Fruit fly (Drosophila melanogaster) whole organism, embryonic: ENCODE data around the gene Art3.

Experiments
- CG10321 ChIP-seq: fragments of 200-800 bp; sonication (Bioruptor generic); IDR thresholded peaks from 2 replicates; pipeline ENCODE4 v1.3.6; 2022; ENCODE audit warnings: missing biosample characterization, missing genetic modification characterization
- CG10462 ChIP-seq: fragments of 200-800 bp; sonication (Bioruptor generic); optimal IDR thresholded peaks from 2 replicates; lab custom pipeline; 2016; ENCODE audit warnings: missing biosample characterization, missing genetic modification characterization
- CG12659 ChIP-seq: fragments of 200-800 bp; sonication (Bioruptor generic); optimal IDR thresholded peaks from 3 replicates; lab custom pipeline; 2017; ENCODE audit warnings: mild to moderate bottlenecking, missing biosample characterization, missing genetic modification reagents, missing genetic modification characterization
- CG12744 ChIP-seq: fragments of 200-800 bp; sonication (Bioruptor generic); optimal IDR thresholded peaks from 2 replicates; lab custom pipeline; 2016; ENCODE audit warnings: missing biosample characterization, missing genetic modification characterization
- CG13624 ChIP-seq: fragments of 200-800 bp; sonication (Bioruptor generic); optimal IDR thresholded peaks from 2 replicates; lab custom pipeline; 2016; ENCODE audit warnings: missing biosample characterization, missing genetic modification characterization
- CG13775 ChIP-seq: fragments of 200-800 bp; sonication (Bioruptor generic); optimal IDR thresholded peaks from 3 replicates; lab custom pipeline; 2017; ENCODE audit warnings: missing biosample characterization, mild to moderate bottlenecking, missing genetic modification characterization
- CG14860 ChIP-seq: fragments of 200-800 bp; sonication (Bioruptor generic); IDR thresholded peaks from 3 replicates; pipeline ENCODE4 v1.3.6; 2022; ENCODE audit warnings: missing biosample characterization, missing genetic modification characterization; ENCODE audit not compliant: partially characterized antibody
- CG15479 ChIP-seq: fragments of 200-800 bp; sonication (Bioruptor generic); optimal IDR thresholded peaks from 3 replicates; lab custom pipeline; 2019; ENCODE audit warnings: missing biosample characterization, mild to moderate bottlenecking, missing genetic modification characterization, moderate library complexity
- CG17802 ChIP-seq: fragments of 200-800 bp; sonication (Bioruptor generic); optimal IDR thresholded peaks from 2 replicates; lab custom pipeline; 2018; ENCODE audit warnings: missing biosample characterization, mild to moderate bottlenecking, missing genetic modification characterization, moderate library complexity
- CG3065 ChIP-seq: fragments of 200-800 bp; sonication (Bioruptor generic); optimal IDR thresholded peaks from 2 replicates; lab custom pipeline; 2016; ENCODE audit warnings: missing biosample characterization, missing genetic modification characterization
- CG33557 ChIP-seq: fragments of 200-800 bp; sonication (Bioruptor generic); optimal IDR thresholded peaks from 2 replicates; lab custom pipeline; 2019; ENCODE audit warnings: missing biosample characterization, mild to moderate bottlenecking, missing genetic modification characterization, moderate library complexity
- CG34224 ChIP-seq: fragments of 200-800 bp; sonication (Bioruptor generic); IDR thresholded peaks from 3 replicates; pipeline ENCODE4 v1.3.6; 2022; ENCODE audit warnings: missing biosample characterization, missing genetic modification characterization; ENCODE audit not compliant: partially characterized antibody
- CG4360 ChIP-seq: fragments of 200-800 bp; sonication (Bioruptor generic); IDR thresholded peaks from 2 replicates; pipeline ENCODE4 v1.3.6; 2022; ENCODE audit warnings: missing biosample characterization, missing genetic modification characterization
- CG5180 ChIP-seq: fragments of 200-800 bp; sonication (Bioruptor generic); optimal IDR thresholded peaks from 3 replicates; lab custom pipeline; 2017; ENCODE audit warnings: missing biosample characterization, missing genetic modification characterization, mild to moderate bottlenecking, moderate library complexity, missing genetic modification reagents
- CG6791 ChIP-seq: fragments of 200-800 bp; sonication (Bioruptor generic); IDR thresholded peaks from 3 replicates; pipeline ENCODE4 v1.3.6; 2022; ENCODE audit warnings: missing biosample characterization, missing genetic modification characterization; ENCODE audit not compliant: partially characterized antibody
- CG7963 ChIP-seq: fragments of 200-800 bp; sonication (Bioruptor generic); IDR thresholded peaks from 3 replicates; pipeline ENCODE4 v1.3.6; 2022; ENCODE audit warnings: missing biosample characterization, missing genetic modification characterization; ENCODE audit not compliant: partially characterized antibody
- CG7987 ChIP-seq: fragments of 200-800 bp; sonication (Bioruptor generic); optimal IDR thresholded peaks from 2 replicates; lab custom pipeline; 2018; ENCODE audit warnings: missing biosample characterization, mild to moderate bottlenecking, missing genetic modification characterization, moderate library complexity
- CG9797 ChIP-seq: fragments of 200-800 bp; sonication (Bioruptor generic); optimal IDR thresholded peaks from 3 replicates; lab custom pipeline; 2018; ENCODE audit warnings: missing biosample characterization, mild to moderate bottlenecking, missing genetic modification characterization
- CG9932 ChIP-seq: fragments of 200-800 bp; sonication (Bioruptor generic); IDR thresholded peaks from 2 replicates; pipeline ENCODE4 v1.3.6; 2022; ENCODE audit warnings: missing biosample characterization, missing genetic modification characterization
- Dip3 ChIP-seq: fragments of 200-800 bp; sonication (Bioruptor generic); optimal IDR thresholded peaks from 3 replicates; lab custom pipeline; 2016; ENCODE audit warnings: missing biosample characterization, missing genetic modification characterization
- Dll ChIP-seq: fragments of 200-800 bp; sonication (Bioruptor generic); IDR thresholded peaks from 4 replicates; pipeline ENCODE4 v1.3.6; 2022; ENCODE audit warnings: missing biosample characterization, missing genetic modification characterization; ENCODE audit not compliant: partially characterized antibody
- E2f2 ChIP-seq: fragments of 200-800 bp; sonication (Bioruptor generic); IDR thresholded peaks from 2 replicates; pipeline ENCODE4 v1.3.6; 2022; ENCODE audit warnings: missing biosample characterization, missing genetic modification characterization
- Ets97D ChIP-seq: fragments of 200-800 bp; sonication (Bioruptor generic); optimal IDR thresholded peaks from 3 replicates; lab custom pipeline; 2016; ENCODE audit warnings: missing biosample characterization, missing genetic modification characterization
- Jarid2 ChIP-seq: fragments of 200-800 bp; sonication (Bioruptor generic); optimal IDR thresholded peaks from 3 replicates; lab custom pipeline; 2017; ENCODE audit warnings: mild to moderate bottlenecking, missing biosample characterization, missing genetic modification reagents, missing genetic modification characterization
- Lim3 ChIP-seq: fragments of 200-800 bp; sonication (Bioruptor generic); IDR thresholded peaks from 2 replicates; pipeline ENCODE4 v1.3.6; 2022; ENCODE audit warnings: missing biosample characterization, missing genetic modification characterization
- Max ChIP-seq: fragments of 200-800 bp; sonication (Bioruptor generic); optimal IDR thresholded peaks from 2 replicates; lab custom pipeline; 2016; ENCODE audit warnings: missing biosample characterization, mild to moderate bottlenecking, missing genetic modification characterization
- Med ChIP-seq: fragments of 200-800 bp; sonication (Bioruptor generic); peaks from one replicate; lab custom pipeline; 2016; ENCODE audit warnings: missing biosample characterization, missing genetic modification characterization, mild to moderate bottlenecking, inconsistent platforms, moderate library complexity
- Opbp ChIP-seq: fragments of 200-800 bp; sonication (Bioruptor generic); IDR thresholded peaks from 3 replicates; pipeline ENCODE4 v1.3.6; 2022; ENCODE audit warnings: missing biosample characterization, missing genetic modification characterization; ENCODE audit not compliant: partially characterized antibody
- Pdp1 ChIP-seq, 2 experiments: fragments of 200-800 bp; sonication (Bioruptor generic); optimal IDR thresholded peaks; 3 replicates each; lab custom pipeline; 2016; ENCODE audit warnings: missing biosample characterization in 2 of 2, missing genetic modification characterization in 2 of 2, mild to moderate bottlenecking in 1 of 2, moderate library complexity in 1 of 2
- ara ChIP-seq: fragments of 200-800 bp; sonication (Bioruptor generic); IDR thresholded peaks from 2 replicates; pipeline ENCODE4 v1.3.6; 2022; ENCODE audit warnings: missing biosample characterization, missing genetic modification characterization
- ash1 ChIP-seq: fragments of 200-800 bp; sonication (Bioruptor generic); optimal IDR thresholded peaks from 2 replicates; lab custom pipeline; 2018; ENCODE audit warnings: missing biosample characterization, mild to moderate bottlenecking, missing genetic modification characterization
- br ChIP-seq: fragments of >200 bp; optimal IDR thresholded peaks from 2 replicates; lab custom pipeline; 2017
- crc ChIP-seq: fragments of 200-800 bp; sonication (Bioruptor generic); optimal IDR thresholded peaks from 2 replicates; lab custom pipeline; 2016; ENCODE audit warnings: missing biosample characterization, missing genetic modification characterization
- crp ChIP-seq, 2 experiments: fragments of 200-800 bp; sonication (Bioruptor generic); optimal IDR thresholded peaks; 2 replicates in 1 of 2; 3 replicates in 1 of 2; lab custom pipeline; 2017; ENCODE audit warnings: missing biosample characterization in 2 of 2, missing genetic modification characterization in 2 of 2, mild to moderate bottlenecking in 1 of 2, moderate library complexity in 1 of 2
- da ChIP-seq: fragments of 200-800 bp; sonication (Bioruptor generic); optimal IDR thresholded peaks from 2 replicates; lab custom pipeline; 2016; ENCODE audit warnings: missing biosample characterization, missing genetic modification characterization
- dm ChIP-seq: fragments of 200-800 bp; sonication (Bioruptor generic); optimal IDR thresholded peaks from 3 replicates; lab custom pipeline; 2016; ENCODE audit warnings: missing biosample characterization, missing genetic modification characterization
- fru ChIP-seq: fragments of >200 bp; optimal IDR thresholded peaks from 2 replicates; lab custom pipeline; 2017
- ftz-f1 ChIP-seq: fragments of 200-800 bp; sonication (Bioruptor generic); optimal IDR thresholded peaks from 2 replicates; lab custom pipeline; 2016; ENCODE audit warnings: missing biosample characterization, missing genetic modification characterization
- gro ChIP-seq: fragments of 200-800 bp; sonication (Bioruptor generic); optimal IDR thresholded peaks from 2 replicates; lab custom pipeline; 2016; ENCODE audit warnings: missing biosample characterization, missing genetic modification characterization
- her ChIP-seq: fragments of 200-800 bp; sonication (Bioruptor generic); optimal IDR thresholded peaks from 2 replicates; lab custom pipeline; 2016; ENCODE audit warnings: missing biosample characterization, missing genetic modification characterization
- jumu ChIP-seq: fragments of 200-800 bp; sonication (Bioruptor generic); optimal IDR thresholded peaks from 3 replicates; lab custom pipeline; 2016; ENCODE audit warnings: missing biosample characterization, missing genetic modification characterization
- knrl ChIP-seq: fragments of 200-800 bp; sonication (Bioruptor generic); IDR thresholded peaks from 3 replicates; pipeline ENCODE4 v1.3.6; 2022; ENCODE audit warnings: missing biosample characterization, missing genetic modification characterization; ENCODE audit not compliant: partially characterized antibody
- otp ChIP-seq: fragments of 200-800 bp; sonication (Bioruptor generic); IDR thresholded peaks from 3 replicates; pipeline ENCODE4, ENCODE4 v1.3.6; 2022; ENCODE audit warnings: missing biosample characterization, missing genetic modification characterization
- phol ChIP-seq: fragments of 200-800 bp; sonication (Bioruptor generic); optimal IDR thresholded peaks from 3 replicates; lab custom pipeline; 2018; ENCODE audit warnings: missing biosample characterization, mild to moderate bottlenecking, missing genetic modification characterization, moderate library complexity
- tin ChIP-seq: fragments of 200-800 bp; sonication (Bioruptor generic); optimal IDR thresholded peaks from 3 replicates; lab custom pipeline; 2016; ENCODE audit warnings: missing biosample characterization, missing genetic modification characterization
- trem ChIP-seq: fragments of 200-800 bp; optimal IDR thresholded peaks from 3 replicates; lab custom pipeline; 2019; ENCODE audit warnings: missing biosample characterization, mild to moderate bottlenecking, missing genetic modification characterization, moderate library complexity
- unc-4 ChIP-seq: fragments of 200-800 bp; sonication (Bioruptor generic); IDR thresholded peaks from 2 replicates; pipeline ENCODE4 v1.3.6; 2022; ENCODE audit warnings: missing biosample characterization, missing genetic modification characterization; ENCODE audit not compliant: partially characterized antibody
- zen ChIP-seq: fragments of 200-800 bp; sonication (Bioruptor generic); optimal IDR thresholded peaks from 3 replicates; lab custom pipeline; 2018; ENCODE audit warnings: missing biosample characterization, mild to moderate bottlenecking, missing genetic modification characterization, moderate library complexity

Art3 gene

DNA sequence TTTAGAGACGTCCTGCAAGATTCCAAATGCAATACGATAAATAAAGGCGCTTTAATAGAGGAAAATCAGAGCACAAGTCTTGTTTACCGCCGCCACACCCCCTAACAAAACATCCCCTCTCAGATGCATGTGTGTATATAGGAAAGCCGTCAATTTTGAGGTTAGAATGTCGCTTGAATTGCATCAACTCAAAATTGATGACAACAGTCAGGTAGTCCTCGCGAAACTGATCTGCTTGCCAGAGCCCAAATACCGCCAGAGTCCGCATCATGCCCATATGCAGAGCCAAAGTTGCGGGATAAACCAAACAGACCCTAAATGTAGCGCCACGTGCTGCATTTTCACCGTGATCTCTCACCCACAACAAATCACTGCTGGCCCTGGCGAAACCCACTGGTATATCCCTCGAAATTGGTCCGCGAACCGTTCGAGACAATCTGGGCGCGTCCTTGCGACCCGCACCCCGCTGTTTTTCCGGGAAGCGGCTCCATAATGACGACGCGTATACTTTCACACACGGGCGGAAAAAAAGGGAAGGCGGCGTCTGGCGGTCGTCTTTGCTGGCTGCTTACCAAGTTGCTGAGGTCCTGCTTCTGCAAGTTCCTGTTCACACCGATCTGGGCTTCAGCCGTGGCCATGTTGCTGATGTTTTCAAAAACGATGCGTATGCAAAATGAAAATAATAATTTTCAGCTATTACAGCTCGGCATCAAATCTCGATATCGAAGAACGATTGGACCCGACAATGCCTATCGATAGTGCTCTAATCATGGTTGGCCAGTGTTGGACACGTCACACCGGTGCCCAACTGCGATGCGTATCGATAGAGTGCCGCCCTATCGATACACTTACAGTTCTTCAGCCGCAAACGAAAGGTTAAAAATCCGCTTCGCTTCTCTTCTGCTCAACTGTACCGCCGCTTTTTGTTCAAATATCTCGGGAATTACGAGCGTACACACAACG is 33.8 kb upstream of the Art3 start, which contains the start of the genes eIF2gamma and Set (continued):
- TF ChIP-seq her (GFP tag; lab: Kevin White, UChicago) (peak; percentile 28), Ets97D (GFP tag; lab: Kevin White, UChicago) (peak; percentile 77), Dip3 (GFP tag; lab: Kevin White, UChicago) (peak; percentile 59), Opbp (peak; percentile 98), dm (GFP tag; lab: Kevin White, UChicago) (peak; percentile 86), CG3065 (GFP tag; lab: Kevin White, UChicago) (peak; percentile 30), Max (GFP tag; lab: Kevin White, UChicago) (peak; percentile 60), CG12659 (GFP tag; lab: Kevin White, UChicago) (peak; percentile 68), CG9932 (GFP tag; lab: Robert Waterston, UW) (peak; percentile 87), crc (GFP tag; lab: Kevin White, UChicago) (no peak), CG17802 (tag; lab: Kevin White, UChicago) (peak; percentile 24), Lim3 (no peak), CG33557 (GFP tag; lab: Kevin White, UChicago) (no peak), unc-4 (GFP tag; lab: Robert Waterston, UW) (peak; percentile 96), CG14860 (GFP tag; lab: Robert Waterston, UW) (peak; percentile 96), ara (GFP tag; lab: Robert Waterston, UW) (peak; percentile 53; the same call in 1 of the 2 replicates), E2f2 (GFP tag; lab: Robert Waterston, UW) (peak; percentile 76), CG7987 (GFP tag; lab: Kevin White, UChicago) (peak; percentile 42), CG13775 (GFP tag; lab: Kevin White, UChicago) (peak; percentile 11), knrl (GFP tag; lab: Robert Waterston, UW) (peak; percentile 94), CG7963 (GFP tag; lab: Robert Waterston, UW) (peak; percentile 98), CG10321 (GFP tag; lab: Robert Waterston, UW) (no peak), CG12744 (GFP tag; lab: Kevin White, UChicago) (no peak), otp (GFP tag; lab: Robert Waterston, UW) (0 out of 3 replicates have a peak, but pooled peaks have one; percentile 26), CG13624 (GFP tag; lab: Kevin White, UChicago) (peak; percentile 37), trem (tag; lab: Kevin White, UChicago) (peak; percentile 74), da (GFP tag; lab: Kevin White, UChicago) (no peak), CG5180 (GFP tag; lab: Kevin White, UChicago) (no peak), CG15479 (GFP tag; lab: Kevin White, UChicago) (peak; percentile 36), Pdp1 (GFP tag; optimal IDR thresholded peaks at IDR 0.05; lab: Kevin White, UChicago) (peak in 1 of 2 experiments; percentile 12), CG10462 (GFP tag; lab: Kevin White, UChicago) (no peak), CG4360 (no peak), ash1 (GFP tag; lab: Kevin White, UChicago) (no peak), tin (GFP tag; lab: Kevin White, UChicago) (peak; percentile 44), zen (tag; lab: Kevin White, UChicago) (peak; percentile 56), CG34224 (GFP tag; lab: Robert Waterston, UW) (peak; percentile 96), Dll (GFP tag; lab: Robert Waterston, UW) (peak; percentile 91), Med (peak; percentile 90), Jarid2 (GFP tag; lab: Kevin White, UChicago) (no peak), crp (GFP tag; optimal IDR thresholded peaks at IDR 0.05; lab: Kevin White, UChicago) (peak in 1 of 2 experiments; percentile 35), CG6791 (GFP tag; lab: Robert Waterston, UW) (peak; percentile 99), jumu (GFP tag; lab: Kevin White, UChicago) (peak; percentile 55), br (lab: Kevin White, UChicago) (no peak), ftz-f1 (GFP tag; lab: Kevin White, UChicago) (peak; percentile 54), fru (lab: Kevin White, UChicago) (no peak), phol (tag; lab: Kevin White, UChicago) (peak; percentile 62), gro (peak; percentile 60), CG9797 (peak; percentile 54)
